Fruit fly (Drosophila melanogaster) whole organism, prepupa: ENCODE results near the gene Mur2B.
A peak's percentile ranks its signal among the peaks of the same experiment; 100 is the strongest.

ENCODE experiments used
- CG11762 ChIP-seq: fragments of 200-800 bp; sonication (Bioruptor generic); optimal IDR thresholded peaks from 3 replicates; lab custom pipeline; 2016; ENCODE audit warnings: missing biosample characterization, missing genetic modification characterization; ENCODE audit not compliant: insufficient read depth
- CG16779 ChIP-seq: fragments of 200-800 bp; sonication (Bioruptor generic); optimal IDR thresholded peaks from 3 replicates; lab custom pipeline; 2017; ENCODE audit warnings: missing biosample characterization, mild to moderate bottlenecking, missing genetic modification characterization
- CG3032 ChIP-seq: fragments of 200-800 bp; optimal IDR thresholded peaks from 2 replicates; lab custom pipeline; 2019; ENCODE audit warnings: missing biosample characterization, mild to moderate bottlenecking, missing genetic modification characterization, moderate library complexity
- CG32006 ChIP-seq: fragments of 200-800 bp; sonication (Bioruptor generic); optimal IDR thresholded peaks from 3 replicates; lab custom pipeline; 2017; ENCODE audit warnings: missing biosample characterization, mild to moderate bottlenecking, missing genetic modification characterization
- CG34406 ChIP-seq: fragments of 200-800 bp; sonication (Bioruptor generic); optimal IDR thresholded peaks from 3 replicates; lab custom pipeline; 2016; ENCODE audit warnings: missing biosample characterization, missing genetic modification characterization
- CG6163 ChIP-seq: fragments of 200-800 bp; sonication (Bioruptor generic); IDR thresholded peaks from 3 replicates; pipeline ENCODE4 v1.3.6; 2022; ENCODE audit warnings: missing biosample characterization, missing genetic modification characterization
- CG6854 ChIP-seq: fragments of 200-800 bp; sonication (Bioruptor generic); optimal IDR thresholded peaks from 2 replicates; lab custom pipeline; 2017; ENCODE audit warnings: missing biosample characterization, mild to moderate bottlenecking, missing genetic modification characterization
- Gug ChIP-seq: fragments of 200-800 bp; sonication (Bioruptor generic); IDR thresholded peaks from 2 replicates; pipeline ENCODE4 v1.3.6; 2022; ENCODE audit warnings: missing biosample characterization, missing genetic modification characterization
- Sox102F ChIP-seq: fragments of 200-800 bp; sonication (Bioruptor generic); optimal IDR thresholded peaks from 2 replicates; lab custom pipeline; 2016; ENCODE audit warnings: missing biosample characterization, mild to moderate bottlenecking, missing genetic modification characterization
- fd85E ChIP-seq: fragments of 200-800 bp; sonication (Bioruptor generic); optimal IDR thresholded peaks from 3 replicates; lab custom pipeline; 2016; ENCODE audit warnings: missing biosample characterization, missing genetic modification characterization
- ss ChIP-seq, 2 experiments: fragments of 200-800 bp; sonication (Bioruptor generic); optimal IDR thresholded peaks; 2 replicates in 1 of 2; 3 replicates in 1 of 2; lab custom pipeline; 2017 to 2018; ENCODE audit warnings: mild to moderate bottlenecking in 2 of 2, missing biosample characterization in 2 of 2, missing genetic modification characterization in 2 of 2, moderate library complexity in 1 of 2
- svp ChIP-seq: fragments of 200-800 bp; sonication (Bioruptor generic); peaks from one replicate; lab custom pipeline; 2016; ENCODE audit warnings: missing biosample characterization, missing genetic modification characterization

DNA sequence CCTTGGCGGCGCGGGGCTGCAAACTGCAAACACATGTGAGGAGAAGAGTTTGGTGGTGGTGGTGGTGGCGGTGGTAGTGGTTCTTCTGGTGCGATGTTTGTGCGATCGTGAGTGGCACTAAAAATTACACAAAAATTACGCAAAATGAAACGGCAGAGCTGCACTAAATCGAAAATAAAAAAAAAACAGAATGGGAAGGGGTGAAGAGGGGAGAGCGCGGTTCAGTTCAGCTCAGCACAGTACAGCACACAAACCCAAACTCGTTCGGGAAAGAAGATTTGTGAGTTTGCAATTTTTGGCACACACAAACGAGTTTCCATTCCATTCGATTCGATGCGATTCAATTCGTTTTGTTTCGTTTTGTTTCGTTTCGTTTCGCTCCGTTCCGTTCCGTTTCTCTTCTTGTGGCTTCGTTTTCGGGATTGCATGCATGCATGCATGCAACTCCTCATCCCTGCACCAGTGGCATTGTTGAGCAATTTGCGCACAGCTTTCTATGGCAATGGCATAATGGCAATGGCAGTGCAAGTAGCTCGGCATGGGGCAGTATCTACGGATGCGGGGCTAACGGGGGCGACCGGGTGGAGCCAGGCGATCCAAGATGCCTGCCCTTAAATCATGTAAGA is 101.9 kb downstream of the Mur2B start:
- TF ChIP-seq Gug: no peak
- TF ChIP-seq ss (GFP tag; optimal IDR thresholded peaks at IDR 0.05; lab: Kevin White, UChicago): peak in 1 of 2 experiments; percentile 70
- TF ChIP-seq CG32006 (GFP tag; lab: Kevin White, UChicago): no peak
- no peak for TF ChIP-seq CG16779 (tag; lab: Kevin White, UChicago)
- TF ChIP-seq svp (GFP tag; lab: Kevin White, UChicago): peak; percentile 21
- no peak for TF ChIP-seq CG3032 (tag; lab: Kevin White, UChicago)
- TF ChIP-seq CG6854: peak; percentile 26
- peak; percentile 18 for TF ChIP-seq Sox102F (GFP tag; lab: Kevin White, UChicago)
- no peak for TF ChIP-seq CG11762
- 0 out of 3 replicates have a peak, but pooled peaks have one; percentile 9 for TF ChIP-seq CG6163
- no peak for TF ChIP-seq fd85E (GFP tag; lab: Kevin White, UChicago)
- TF ChIP-seq CG34406: no peak
